Worm (Caenorhabditis elegans): ENCODE data around the gene toh-1.
"Not testable (repeated sequence)": the region's sequence is repeated elsewhere in the genome, so short reads cannot be mapped to it uniquely, and the experiment has no call there.

ce11 chrIII:3844746-3845145 lies 35.9 kb upstream of the toh-1 start, which contains the start of gene maph-1.3:
- TF ChIP-seq T22C8.4 (GFP tag; IDR thresholded peaks at IDR 0.05); flt-1 (GFP tag; IDR thresholded peaks at IDR 0.05); ztf-29 (GFP tag; IDR thresholded peaks at IDR 0.05); klf-2 (GFP tag; conservative IDR thresholded peaks at IDR 0.05); ref-1 (GFP tag; conservative IDR thresholded peaks at IDR 0.05); ztf-23 (GFP tag; IDR thresholded peaks at IDR 0.05); cog-1 (tag; optimal IDR thresholded peaks at IDR 0.05); med-1 (GFP tag; optimal IDR thresholded peaks at IDR 0.05; ENCODE audit: insufficient read depth); tab-1 (GFP tag; IDR thresholded peaks at IDR 0.05): not testable (repeated sequence)
